Worm (Caenorhabditis elegans): Measurements from ENCODE around the gene efl-3.

ce11 chrII:8412935-8413334 lies 464 bp downstream of the efl-3 start:
- TF ChIP-seq fax-1 (tag; optimal IDR thresholded peaks at IDR 0.05): no peak
- TF ChIP-seq tbx-2 (tag; optimal IDR thresholded peaks at IDR 0.05): no peak
- no peak for TF ChIP-seq T23F11.4 (GFP tag; optimal IDR thresholded peaks at IDR 0.05)
- TF ChIP-seq ama-1 (optimal IDR thresholded peaks at IDR 0.05): no peak
- no peak for TF ChIP-seq ceh-19 (GFP tag; optimal IDR thresholded peaks at IDR 0.05)
- TF ChIP-seq fkh-6 (tag; optimal IDR thresholded peaks at IDR 0.05): no peak
- TF ChIP-seq nhr-11 (tag; optimal IDR thresholded peaks at IDR 0.05): no peak
- TF ChIP-seq ceh-34 (tag; optimal IDR thresholded peaks at IDR 0.05): no peak
- no peak for TF ChIP-seq hlh-15 (tag; optimal IDR thresholded peaks at IDR 0.05)
- TF ChIP-seq ceh-30 (tag; optimal IDR thresholded peaks at IDR 0.05): no peak
- TF ChIP-seq hlh-13 (GFP tag; optimal IDR thresholded peaks at IDR 0.05): no peak
- no peak for TF ChIP-seq gmeb-2 (tag; optimal IDR thresholded peaks at IDR 0.05)
